Worm (Caenorhabditis elegans) whole organism, late embryonic: Measurements from ENCODE around the gene C45B11.2.

ENCODE experiments used
- ama-1 ChIP-seq: fragments of 150-350 bp; optimal IDR thresholded peaks from 2 replicates; lab custom pipeline; 2014
- ceh-18 ChIP-seq: sonication (generic microtip); optimal IDR thresholded peaks from 2 replicates; lab custom pipeline; 2016; ENCODE audit warnings: missing genetic modification characterization, missing compliant biosample characterization
- fkh-10 ChIP-seq: fragments of 150-350 bp; optimal IDR thresholded peaks from 2 replicates; lab custom pipeline; 2014; ENCODE audit warnings: missing biosample characterization, missing genetic modification reagents, missing genetic modification characterization
- nfya-1 ChIP-seq: sonication (generic microtip); optimal IDR thresholded peaks from 2 replicates; lab custom pipeline; 2017; ENCODE audit warnings: missing genetic modification characterization, mild to moderate bottlenecking, missing compliant biosample characterization, antibody characterized with exemption, moderate library complexity

ce11 chrV:11053827-11054226, 11.3 kb downstream of the C45B11.2 start, which contains the start of gene T04C12.7:
- TF ChIP-seq fkh-10 (GFP tag; lab: Kevin White, UChicago) = no peak
- no peak for TF ChIP-seq ceh-18
- TF ChIP-seq nfya-1 (tag; lab: Kevin White, UChicago) = no peak
- no peak for TF ChIP-seq ama-1 (lab: Kevin White, UChicago)
